Fruit fly (Drosophila melanogaster) whole organism: Measurements from ENCODE around the gene CG31910.

Source experiments
- CG8478 ChIP-seq: fragments of >200 bp; optimal IDR thresholded peaks from 2 replicates; lab custom pipeline; 2018; ENCODE audit warnings: inconsistent platforms
- Dll ChIP-seq: fragments of >200 bp; optimal IDR thresholded peaks from 2 replicates; lab custom pipeline; 2017
- EcR ChIP-seq, 2 experiments: fragments of >200 bp; optimal IDR thresholded peaks; 2 replicates each; lab custom pipeline; 2017; ENCODE audit warnings: missing biosample characterization in 2 of 2, missing genetic modification characterization in 2 of 2, missing genetic modification reagents in 2 of 2
- pan ChIP-seq: fragments of >200 bp; optimal IDR thresholded peaks from 2 replicates; lab custom pipeline; 2017
- psq ChIP-seq: fragments of >200 bp; optimal IDR thresholded peaks from 2 replicates; lab custom pipeline; 2017
- usp ChIP-seq: fragments of >200 bp; optimal IDR thresholded peaks from 2 replicates; lab custom pipeline; 2017; ENCODE audit warnings: missing biosample characterization, missing genetic modification characterization, mixed read lengths

The CG31910 gene

DNA sequence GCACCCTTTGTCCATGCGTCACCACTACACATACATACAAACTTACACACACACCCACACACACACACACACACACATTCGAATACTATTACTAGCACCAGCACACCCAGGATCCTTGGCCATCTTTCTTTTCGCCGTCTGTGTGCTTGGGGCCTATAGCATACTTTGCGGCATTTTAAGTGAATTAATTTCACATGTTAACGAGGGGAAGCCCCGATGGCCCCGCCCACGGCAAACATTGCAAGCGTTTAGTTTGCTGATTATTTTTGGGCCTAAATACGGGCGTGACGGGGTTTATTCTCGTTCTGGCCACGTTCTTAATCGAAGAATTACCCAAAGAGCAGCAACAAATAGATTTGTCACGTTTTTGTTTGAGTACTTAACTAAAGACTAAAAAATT, 38.0 kb upstream of the CG31910 start:
- TF ChIP-seq pan (no peak), usp (GFP tag; lab: Kevin White, UChicago) (no peak), psq (no peak), Dll (lab: Kevin White, UChicago) (no peak), CG8478 (no peak), EcR (GFP tag; optimal IDR thresholded peaks at IDR 0.05; lab: Kevin White, UChicago) (no peak)

DNA sequence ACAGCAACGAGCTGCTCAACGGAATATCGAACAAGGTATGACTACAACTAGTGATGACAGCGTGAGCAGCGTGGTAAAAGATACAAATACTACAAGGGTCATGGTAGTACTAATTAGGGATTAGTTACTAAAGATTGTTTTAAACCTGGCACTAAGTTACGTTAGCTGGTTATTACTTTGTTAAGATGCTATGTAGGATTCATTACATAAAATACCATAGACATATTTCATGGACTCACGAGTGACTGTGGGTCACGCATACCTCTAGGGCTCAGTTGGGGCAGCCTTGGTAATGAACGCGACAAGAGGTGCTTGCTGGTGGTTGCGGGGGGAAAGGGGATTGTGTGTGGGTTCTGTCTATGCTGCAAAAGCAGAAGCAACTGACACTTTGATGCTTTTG, 29.4 kb upstream of the CG31910 start:
- TF ChIP-seq Dll (lab: Kevin White, UChicago) (no peak), pan (no peak), EcR (GFP tag; optimal IDR thresholded peaks at IDR 0.05; lab: Kevin White, UChicago) (no peak), psq (no peak), usp (GFP tag; lab: Kevin White, UChicago) (no peak), CG8478 (no peak)

DNA sequence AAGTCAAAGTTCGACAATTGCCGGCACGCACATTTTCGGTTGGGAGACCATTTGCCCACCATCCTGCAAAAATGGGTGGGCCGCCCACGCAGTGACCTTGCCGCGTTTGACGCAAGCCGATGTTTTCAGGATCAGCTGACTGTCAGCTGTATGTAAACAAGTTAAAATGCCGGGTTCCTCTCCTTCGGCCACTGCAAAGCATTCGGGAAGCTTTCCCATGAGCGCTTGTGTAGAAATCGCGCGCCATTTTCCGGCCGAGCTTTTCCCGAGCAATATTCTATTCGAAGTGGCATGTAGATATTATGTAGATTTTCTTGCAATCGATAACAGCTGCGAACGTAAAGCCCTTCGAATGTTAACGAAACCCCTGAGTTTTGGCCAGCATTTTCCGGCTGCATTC, 28.2 kb upstream of the CG31910 start, which contains the start of gene CG17378:
TSS of gene CG17378 (plus strand) at position 397 of the 400 bp plus-strand sequence.
- TF ChIP-seq CG8478 (no peak), Dll (lab: Kevin White, UChicago) (no peak), pan (no peak), psq (no peak), usp (GFP tag; lab: Kevin White, UChicago) (no peak), EcR (GFP tag; optimal IDR thresholded peaks at IDR 0.05; lab: Kevin White, UChicago) (no peak)

DNA sequence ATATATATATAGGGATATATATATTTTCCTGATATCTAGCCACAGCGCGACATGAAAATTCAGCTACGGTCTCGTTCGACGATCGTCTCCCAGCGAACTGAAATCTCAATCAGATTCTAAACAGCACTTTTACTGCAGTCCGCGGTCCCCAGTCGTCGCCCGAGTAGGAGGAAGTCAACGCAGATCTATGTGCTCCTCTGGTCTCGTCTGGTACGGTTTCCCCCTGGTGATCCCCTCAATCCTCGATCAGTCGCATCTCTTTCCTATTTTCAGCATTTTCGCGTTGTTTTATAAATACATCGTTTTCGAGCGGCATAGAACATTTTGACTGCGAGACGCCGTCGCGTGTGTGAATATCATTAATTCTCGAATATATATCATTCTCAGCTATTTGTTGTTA, 27.2 kb upstream of the CG31910 start, which contains the start of gene LUBEL:
TSS of gene LUBEL (minus strand) at position 101 of the 400 bp plus-strand sequence.
- TF ChIP-seq CG8478 (no peak), usp (GFP tag; lab: Kevin White, UChicago) (no peak), psq (no peak), EcR (GFP tag; optimal IDR thresholded peaks at IDR 0.05; lab: Kevin White, UChicago) (no peak), Dll (lab: Kevin White, UChicago) (no peak), pan (no peak)

DNA sequence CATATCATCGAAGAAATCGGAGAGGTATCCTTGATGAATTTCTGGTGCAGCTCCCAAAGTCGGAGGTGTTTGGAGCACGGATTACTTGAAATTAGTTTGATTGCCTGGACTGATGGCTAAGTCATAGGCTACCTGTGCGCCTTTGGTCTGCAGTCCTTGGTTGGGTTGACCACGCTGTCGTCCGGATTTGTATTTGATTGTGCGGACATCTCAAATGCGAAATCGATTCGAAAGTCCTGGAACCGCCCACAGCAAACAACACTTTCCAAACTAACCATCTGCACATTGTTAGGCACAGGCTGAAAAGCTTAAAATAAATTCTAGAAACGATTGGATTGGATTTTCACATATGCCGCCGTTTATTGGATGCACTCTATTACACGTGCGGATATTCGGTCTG, 14.1 kb upstream of the CG31910 start, which contains the start of gene CG11322:
TSS of gene CG11322 (minus strand) at position 101 of the 400 bp plus-strand sequence.
- no peak for TF ChIP-seq pan
- TF ChIP-seq CG8478 = no peak
- TF ChIP-seq EcR (GFP tag; optimal IDR thresholded peaks at IDR 0.05; lab: Kevin White, UChicago) = no peak
- TF ChIP-seq Dll (lab: Kevin White, UChicago) = no peak
- no peak for TF ChIP-seq usp (GFP tag; lab: Kevin White, UChicago)
- TF ChIP-seq psq = no peak

DNA sequence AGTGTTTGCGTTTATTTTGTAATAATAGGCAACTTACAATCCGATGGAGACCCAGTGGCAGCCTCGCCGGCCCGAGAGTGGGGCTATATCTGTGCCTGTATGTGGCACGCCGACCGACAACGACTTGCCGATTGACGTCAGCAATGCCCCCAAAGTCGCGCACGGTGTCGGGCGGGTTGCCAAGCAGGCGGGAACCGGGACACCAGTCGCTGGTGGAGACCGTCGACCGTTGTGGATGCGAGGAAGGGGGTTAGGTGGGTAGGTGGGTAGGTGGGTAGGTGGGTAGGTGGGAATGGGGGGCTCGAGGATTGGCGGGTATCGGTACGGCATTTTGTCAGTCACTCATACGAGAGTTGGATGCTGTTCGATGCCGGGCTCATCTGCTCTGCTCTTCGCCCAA, 5.6 kb upstream of the CG31910 start:
- TF ChIP-seq usp (GFP tag; lab: Kevin White, UChicago) (no peak), CG8478 (no peak), psq (no peak), pan (no peak), EcR (GFP tag; optimal IDR thresholded peaks at IDR 0.05; lab: Kevin White, UChicago) (no peak), Dll (lab: Kevin White, UChicago) (no peak)

DNA sequence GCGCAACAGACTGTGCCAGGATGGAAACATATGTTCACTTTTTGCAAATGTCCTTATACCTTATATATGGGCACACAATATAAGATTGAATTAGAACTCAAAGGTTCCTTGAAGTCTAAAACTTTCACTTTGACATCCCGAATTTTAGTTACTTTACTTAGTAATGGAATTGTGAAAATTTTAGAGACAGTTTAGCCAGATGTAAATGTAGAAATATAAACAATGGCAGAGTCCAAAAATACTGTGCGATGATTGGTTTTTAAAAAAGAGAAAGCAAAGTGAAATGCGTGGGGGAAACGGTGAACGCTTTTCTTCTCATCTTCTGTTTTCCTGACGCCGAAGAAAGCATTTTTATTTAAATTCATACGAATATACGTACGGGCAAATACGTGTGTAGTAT, 2.4 kb upstream of the CG31910 start, which contains the start of gene CG44271:
TSS of gene CG44271 (minus strand) at position 101 of the 400 bp plus-strand sequence.
- TF ChIP-seq EcR (GFP tag; optimal IDR thresholded peaks at IDR 0.05; lab: Kevin White, UChicago) (no peak), pan (no peak), psq (no peak)

DNA sequence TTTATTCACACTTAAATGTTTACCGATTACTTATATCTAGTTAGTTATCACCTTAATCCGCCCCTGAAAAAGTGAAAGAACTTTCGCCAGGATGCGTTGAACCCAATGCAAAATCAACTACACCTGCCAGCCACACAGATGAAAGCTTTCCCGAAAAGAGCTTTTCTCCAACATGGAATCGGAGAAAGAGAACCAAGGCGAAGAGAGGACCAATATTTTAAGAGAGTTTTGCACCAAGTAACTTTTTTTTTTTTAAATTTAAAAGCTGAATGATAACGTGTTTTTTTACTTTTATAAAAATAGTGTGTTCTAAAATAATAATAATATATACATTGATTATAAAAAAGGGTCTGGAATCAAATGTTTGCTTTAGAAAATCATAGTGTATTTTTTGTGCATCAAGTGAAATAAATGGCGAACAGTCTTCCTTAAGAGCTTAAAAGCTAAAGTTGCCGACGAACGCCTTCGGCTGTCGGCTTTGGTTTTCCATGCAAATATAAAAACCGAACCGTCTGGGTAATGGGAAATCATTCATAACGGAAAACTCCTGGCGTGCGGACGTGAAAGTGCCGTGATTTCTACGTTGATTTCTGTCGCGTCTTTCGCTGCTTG, 3.3 kb downstream of the CG31910 start, which contains the start of gene meng:
TSS of gene meng (plus strand) at position 523 of the 612 bp plus-strand sequence.
- TF ChIP-seq psq = no peak
- no peak for TF ChIP-seq EcR (GFP tag; optimal IDR thresholded peaks at IDR 0.05; lab: Kevin White, UChicago)
- TF ChIP-seq usp (GFP tag; lab: Kevin White, UChicago) = no peak
- no peak for TF ChIP-seq Dll (lab: Kevin White, UChicago)
- TF ChIP-seq pan = no peak
- TF ChIP-seq CG8478 = no peak

DNA sequence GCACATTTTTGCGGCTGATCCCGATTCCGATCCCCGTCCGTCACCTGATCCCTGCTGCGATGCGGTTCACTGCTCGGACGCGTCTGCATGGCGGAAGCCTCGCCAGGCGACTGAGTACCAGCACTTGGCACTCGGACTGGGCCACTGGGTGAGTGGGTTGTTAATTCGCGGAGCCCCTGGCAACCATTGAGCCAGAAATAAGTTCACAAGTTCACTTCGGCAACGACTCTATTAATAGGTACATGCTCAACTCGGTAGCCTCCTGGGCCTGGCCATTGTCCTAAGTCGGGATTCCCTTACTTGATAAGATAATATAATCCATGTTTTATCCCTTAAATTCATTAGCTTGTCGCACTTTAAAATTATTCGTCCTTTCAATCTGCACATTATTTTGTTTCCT, 5.3 kb downstream of the CG31910 start, which contains the start of gene TTLL3A:
TSS of gene TTLL3A (minus strand) at position 101 of the 400 bp plus-strand sequence.
- TF ChIP-seq usp (GFP tag; lab: Kevin White, UChicago) = no peak
- TF ChIP-seq CG8478 = no peak
- no peak for TF ChIP-seq psq
- TF ChIP-seq Dll (lab: Kevin White, UChicago) = no peak
- TF ChIP-seq pan = no peak
- TF ChIP-seq EcR (GFP tag; optimal IDR thresholded peaks at IDR 0.05; lab: Kevin White, UChicago) = no peak

DNA sequence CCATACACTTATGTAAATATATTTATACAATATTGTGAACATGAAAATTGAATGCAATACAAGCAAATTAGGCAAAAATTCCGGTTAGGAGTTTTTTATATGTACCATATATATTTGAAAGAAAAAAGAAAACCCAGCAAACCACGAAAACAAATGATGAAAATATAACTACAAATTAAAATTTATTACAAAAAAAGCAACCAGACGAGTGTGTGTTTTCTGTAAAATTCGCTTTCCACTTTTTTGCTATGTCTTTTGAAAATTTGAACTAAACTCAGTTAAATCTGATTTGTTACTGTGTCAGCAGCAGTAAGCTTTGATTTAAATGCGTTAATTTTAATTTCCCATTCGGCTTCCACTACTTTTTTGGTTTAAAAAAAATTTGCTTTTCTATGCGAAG, 12.9 kb downstream of the CG31910 start, which contains the start of gene TTLL3B:
TSS of gene TTLL3B (plus strand) at position 301 of the 400 bp plus-strand sequence.
- TF ChIP-seq psq (no peak), usp (GFP tag; lab: Kevin White, UChicago) (no peak), Dll (lab: Kevin White, UChicago) (no peak), pan (no peak), CG8478 (no peak), EcR (GFP tag; optimal IDR thresholded peaks at IDR 0.05; lab: Kevin White, UChicago) (no peak)

DNA sequence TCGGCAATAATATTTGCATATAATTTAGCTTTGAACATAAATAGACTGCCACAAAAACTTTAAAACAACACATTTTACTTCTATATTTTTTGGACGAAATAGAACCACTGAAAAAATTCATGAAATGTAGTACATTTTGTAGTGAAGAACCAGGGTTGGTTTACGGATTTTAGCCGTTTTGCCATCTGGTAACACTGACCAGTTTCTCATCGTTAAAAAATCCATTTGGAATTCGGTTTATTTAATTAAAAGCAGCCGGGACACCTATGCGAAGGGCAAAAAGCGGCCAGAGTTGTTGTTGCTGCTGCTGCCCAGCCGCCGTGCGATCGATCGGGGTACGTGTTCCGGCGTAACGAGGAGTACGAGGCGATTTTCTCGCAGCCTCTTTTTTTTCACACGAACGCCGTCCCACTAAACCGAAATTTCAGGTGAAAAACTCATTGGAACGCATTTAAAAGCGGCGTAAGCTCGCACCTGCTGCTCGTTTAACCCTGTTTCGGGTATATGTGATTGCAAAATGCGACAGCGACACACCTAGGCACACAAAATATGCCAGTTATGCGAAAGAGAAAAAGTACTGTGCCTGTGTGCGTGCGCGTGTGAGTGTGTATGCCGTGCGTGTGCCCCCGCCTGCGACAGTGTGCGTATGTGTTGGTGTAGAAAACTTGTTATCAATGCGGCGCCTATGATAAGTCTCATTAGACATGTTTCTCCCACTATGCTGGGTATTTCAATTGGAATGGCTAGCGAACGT, 21.5 kb downstream of the CG31910 start, which contains the start of gene Liprin-alpha:
TSS of gene Liprin-alpha (plus strand) at position 154 of the 754 bp plus-strand sequence.
- TF ChIP-seq CG8478 (peak; percentile 30), psq (no peak), EcR (GFP tag; optimal IDR thresholded peaks at IDR 0.05; lab: Kevin White, UChicago) (no peak), Dll (lab: Kevin White, UChicago) (no peak)
